Worm (Caenorhabditis elegans): ENCODE results near the gene wdr-62.

wdr-62 gene

DNA sequence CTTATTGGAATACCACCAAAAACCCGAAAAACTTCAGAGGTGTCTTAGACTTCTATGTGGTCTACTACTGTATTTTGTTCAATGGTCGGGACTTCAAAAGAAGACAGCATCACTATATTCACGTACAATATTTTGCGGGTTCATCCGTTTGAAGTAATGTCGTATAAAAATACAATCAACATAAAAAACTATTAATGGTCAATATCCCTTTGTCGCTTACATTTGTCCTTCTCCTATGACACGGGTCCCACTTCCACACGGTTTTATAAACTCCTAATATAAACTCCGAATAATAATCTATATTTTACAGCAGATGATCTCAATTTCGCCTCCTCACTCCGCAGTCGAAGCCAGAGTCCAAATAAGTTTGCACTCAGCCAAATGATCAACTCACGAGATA, 13.7 kb downstream of the wdr-62 start:
- TF ChIP-seq nhr-85 (tag): no peak
- TF ChIP-seq tlp-1 (tag; optimal IDR thresholded peaks at IDR 0.05): no peak
- TF ChIP-seq hlh-4 (tag; optimal IDR thresholded peaks at IDR 0.05): no peak
- no peak for TF ChIP-seq mdl-1 (tag; optimal IDR thresholded peaks at IDR 0.05)
- TF ChIP-seq ztf-4 (tag; optimal IDR thresholded peaks at IDR 0.05): no peak
- TF ChIP-seq tbx-2 (tag; optimal IDR thresholded peaks at IDR 0.05): no peak
- TF ChIP-seq grh-1 (GFP tag; IDR thresholded peaks at IDR 0.05): no peak

DNA sequence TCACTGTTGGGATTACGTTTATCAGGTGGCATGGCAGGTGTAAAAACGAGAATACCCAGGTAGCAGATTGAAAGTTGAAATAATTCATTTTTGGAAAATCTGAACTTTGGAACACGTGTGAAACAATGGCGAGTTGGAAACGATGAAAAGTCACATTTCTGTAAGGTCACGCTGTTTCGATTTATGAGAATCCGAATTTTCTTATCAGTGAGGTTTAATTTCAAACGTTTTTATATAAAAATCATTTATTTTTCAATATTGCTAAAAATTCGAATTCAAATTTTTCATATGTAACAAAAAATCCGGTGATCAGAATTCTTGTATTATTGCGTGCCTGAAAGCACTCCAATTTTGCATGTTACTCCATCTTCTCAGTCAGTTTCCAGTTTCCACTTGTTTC, 18.8 kb downstream of the wdr-62 start, which contains the start of gene F07D3.3:
F07D3.3 (minus strand) TSS at position 101 of the 400 bp plus-strand sequence.
- TF ChIP-seq lsy-2 (tag; optimal IDR thresholded peaks at IDR 0.05) (no peak), aly-2 (tag; optimal IDR thresholded peaks at IDR 0.05) (no peak), dpl-1 (GFP tag; optimal IDR thresholded peaks at IDR 0.05) (no peak), zag-1 (tag; optimal IDR thresholded peaks at IDR 0.05) (no peak), nhr-76 (tag; optimal IDR thresholded peaks at IDR 0.05) (no peak), mdl-1 (tag; optimal IDR thresholded peaks at IDR 0.05) (no peak), mep-1 (tag; optimal IDR thresholded peaks at IDR 0.05) (no peak), nhr-47 (tag; optimal IDR thresholded peaks at IDR 0.05) (no peak), efl-3 (GFP tag; optimal IDR thresholded peaks at IDR 0.05) (no peak), dsc-1 (tag; optimal IDR thresholded peaks at IDR 0.05) (no peak), nhr-71 (tag; optimal IDR thresholded peaks at IDR 0.05) (no peak), mab-9 (GFP tag; IDR thresholded peaks at IDR 0.05) (no peak), alr-1 (tag; optimal IDR thresholded peaks at IDR 0.05; ENCODE audit: borderline replicate concordance) (no peak), lin-35 (GFP tag; optimal IDR thresholded peaks at IDR 0.05) (no peak), ceh-8 (GFP tag; optimal IDR thresholded peaks at IDR 0.05) (no peak), lin-39 (tag; optimal IDR thresholded peaks at IDR 0.05) (no peak), xbp-1 (tag; optimal IDR thresholded peaks at IDR 0.05) (no peak), fkh-10 (GFP tag; optimal IDR thresholded peaks at IDR 0.05) (no peak), nhr-84 (tag; optimal IDR thresholded peaks at IDR 0.05) (no peak), lin-14 (GFP tag; optimal IDR thresholded peaks at IDR 0.05) (no peak)

DNA sequence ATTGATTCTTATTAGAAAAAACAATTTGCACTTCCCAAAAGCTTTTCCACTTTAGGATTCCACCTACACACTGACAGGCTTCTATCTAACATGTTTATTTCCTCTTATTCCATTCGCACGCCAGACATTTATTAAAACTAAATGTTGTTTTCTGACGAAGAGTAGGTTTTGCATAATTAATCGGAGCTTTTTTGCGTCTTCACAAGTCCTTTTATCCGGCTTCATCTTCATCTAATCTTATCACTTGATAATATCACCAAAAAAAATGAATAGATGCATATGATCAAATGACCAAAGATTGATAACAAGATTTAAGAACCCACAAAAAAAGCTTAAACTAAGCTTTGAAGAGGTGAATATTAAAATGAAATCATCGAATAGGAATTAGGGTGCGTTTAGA, 21.7 kb downstream of the wdr-62 start:
- TF ChIP-seq unc-130 (tag; optimal IDR thresholded peaks at IDR 0.05): no peak
- no peak for TF ChIP-seq egl-27 (tag; optimal IDR thresholded peaks at IDR 0.05)
- peak; percentile 45 for TF ChIP-seq sox-4 (tag; optimal IDR thresholded peaks at IDR 0.05)
- TF ChIP-seq ets-5 (GFP tag; IDR thresholded peaks at IDR 0.05): no peak
- TF ChIP-seq hlh-4 (tag; optimal IDR thresholded peaks at IDR 0.05): no peak
- no peak for TF ChIP-seq lin-39 (tag; optimal IDR thresholded peaks at IDR 0.05)
- TF ChIP-seq fkh-4 (tag; optimal IDR thresholded peaks at IDR 0.05; ENCODE audit: borderline replicate concordance): peak; percentile 52
- TF ChIP-seq tbx-2 (tag; optimal IDR thresholded peaks at IDR 0.05): no peak
- no peak for TF ChIP-seq zip-4 (GFP tag; optimal IDR thresholded peaks at IDR 0.05)
- peak; percentile 47 for TF ChIP-seq egl-13 (tag; optimal IDR thresholded peaks at IDR 0.05)
- no peak for TF ChIP-seq hpl-2 (GFP tag; optimal IDR thresholded peaks at IDR 0.05)
- no peak for TF ChIP-seq jun-1 (tag; optimal IDR thresholded peaks at IDR 0.05)
- peak; percentile 35 for TF ChIP-seq nhr-71 (tag; optimal IDR thresholded peaks at IDR 0.05)
- TF ChIP-seq pax-3 (tag; optimal IDR thresholded peaks at IDR 0.05): peak; percentile 80
- no peak for TF ChIP-seq grh-1 (GFP tag; IDR thresholded peaks at IDR 0.05)
- TF ChIP-seq lin-13 (GFP tag; optimal IDR thresholded peaks at IDR 0.05): no peak
- TF ChIP-seq nhr-47 (tag; optimal IDR thresholded peaks at IDR 0.05): peak; percentile 22
- TF ChIP-seq xbp-1 (tag; optimal IDR thresholded peaks at IDR 0.05): no peak
- TF ChIP-seq nhr-237 (tag; optimal IDR thresholded peaks at IDR 0.05): no peak
- TF ChIP-seq blmp-1 (tag; optimal IDR thresholded peaks at IDR 0.05): no peak
- no peak for TF ChIP-seq rnt-1 (tag; optimal IDR thresholded peaks at IDR 0.05)
- peak; percentile 16 for TF ChIP-seq fkh-8 (tag; optimal IDR thresholded peaks at IDR 0.05)
- TF ChIP-seq dsc-1 (tag; optimal IDR thresholded peaks at IDR 0.05): peak; percentile 98
- TF ChIP-seq dpl-1 (GFP tag; optimal IDR thresholded peaks at IDR 0.05): no peak
- TF ChIP-seq mab-9 (GFP tag; IDR thresholded peaks at IDR 0.05): no peak
- no peak for TF ChIP-seq ceh-8 (GFP tag; optimal IDR thresholded peaks at IDR 0.05)
- no peak for TF ChIP-seq sptf-1 (tag; optimal IDR thresholded peaks at IDR 0.05)
- TF ChIP-seq ceh-88 (GFP tag; IDR thresholded peaks at IDR 0.05): no peak
- TF ChIP-seq isw-1 (GFP tag; IDR thresholded peaks at IDR 0.05): no peak
- TF ChIP-seq hlh-17 (GFP tag; optimal IDR thresholded peaks at IDR 0.05; ENCODE audit: borderline replicate concordance): no peak
